Worm (Caenorhabditis elegans) whole organism, L4 larva: ENCODE results near the gene pde-2.

Source experiments
- Y5F2A.4 ChIP-seq: fragments of 200-800 bp; sonication (Bioruptor generic); optimal IDR thresholded peaks from 2 replicates; lab custom pipeline; 2018; ENCODE audit warnings: mild to moderate bottlenecking, missing genetic modification characterization, missing compliant biosample characterization
- dve-1 ChIP-seq: sonication (generic microtip); optimal IDR thresholded peaks from 2 replicates; lab custom pipeline; 2017; ENCODE audit warnings: antibody characterized with exemption, mild to moderate bottlenecking, missing genetic modification characterization, missing compliant biosample characterization; ENCODE audit not compliant: insufficient read depth
- egl-27 ChIP-seq: sonication (generic microtip); optimal IDR thresholded peaks from 3 replicates; lab custom pipeline; 2017; ENCODE audit warnings: missing biosample characterization, missing genetic modification reagents, missing genetic modification characterization
- lin-13 ChIP-seq: fragments of 150-350 bp; optimal IDR thresholded peaks from 2 replicates; lab custom pipeline; 2014; ENCODE audit warnings: missing biosample characterization, missing genetic modification reagents, missing genetic modification characterization
- lin-15B ChIP-seq: fragments of 150-350 bp; sonication (generic microtip); optimal IDR thresholded peaks from 3 replicates; lab custom pipeline; 2014; ENCODE audit warnings: missing biosample characterization, missing genetic modification characterization
- lin-38 ChIP-seq: fragments of 200-800 bp; sonication (Bioruptor generic); IDR thresholded peaks from 2 replicates; pipeline ENCODE4 v1.3.6; 2022; ENCODE audit warnings: missing genetic modification reagents, missing genetic modification characterization, missing compliant biosample characterization
- lir-3 ChIP-seq: sonication (generic microtip); optimal IDR thresholded peaks from 2 replicates; lab custom pipeline; 2016; ENCODE audit warnings: mild to moderate bottlenecking, missing genetic modification characterization, missing compliant biosample characterization
- unc-39 ChIP-seq: sonication (generic microtip); optimal IDR thresholded peaks from 2 replicates; lab custom pipeline; 2017; ENCODE audit warnings: missing biosample characterization, missing genetic modification characterization
- ztf-11 ChIP-seq: fragments of 150-350 bp; optimal IDR thresholded peaks from 2 replicates; lab custom pipeline; 2014; ENCODE audit warnings: missing biosample characterization, missing genetic modification characterization

DNA sequence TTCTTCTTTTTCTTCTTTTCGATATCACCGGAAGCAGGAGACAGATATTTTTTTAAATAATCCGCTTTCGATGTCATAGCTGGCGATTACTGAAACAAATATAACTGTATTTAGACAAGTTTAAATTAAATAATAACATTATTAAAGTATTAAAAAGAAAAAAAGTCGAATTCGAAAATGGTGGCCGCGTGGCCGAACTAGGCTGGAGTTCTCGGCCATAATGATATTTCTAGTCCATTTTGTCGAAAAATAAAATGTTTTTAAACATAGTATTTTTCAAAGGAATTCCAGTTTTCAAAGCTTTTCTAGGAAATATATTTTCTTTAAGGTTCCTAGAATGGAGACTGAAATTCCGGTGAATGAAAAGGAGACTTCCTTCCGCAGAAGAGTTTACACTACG lies 14.1 kb downstream of the pde-2 start, which contains the start of the genes bud-13 and rpap-2:
- no peak for TF ChIP-seq lin-38 (GFP tag; lab: Robert Waterston, UW)
- no peak for TF ChIP-seq lir-3 (tag; lab: Kevin White, UChicago)
- no peak for TF ChIP-seq egl-27 (tag; lab: Kevin White, UChicago)
- no peak for TF ChIP-seq dve-1 (tag; lab: Kevin White, UChicago)
- TF ChIP-seq ztf-11 (tag; lab: Kevin White, UChicago) = no peak
- TF ChIP-seq lin-13 (GFP tag; lab: Kevin White, UChicago) = no peak
- no peak for TF ChIP-seq unc-39 (tag; lab: Kevin White, UChicago)
- no peak for TF ChIP-seq lin-15B (tag; lab: Kevin White, UChicago)
- no peak for TF ChIP-seq Y5F2A.4 (GFP tag; lab: Kevin White, UChicago)
